Fruit fly (Drosophila melanogaster) whole organism, wandering third instar larva: Measurements from ENCODE around the gene Chd64.

Experiments
- CG32264 ChIP-seq: fragments of 200-800 bp; sonication (Bioruptor generic); optimal IDR thresholded peaks from 2 replicates; lab custom pipeline; 2016; ENCODE audit warnings: missing biosample characterization, missing genetic modification characterization
- Dif ChIP-seq: fragments of 200-275, 200-300 bp; sonication (Bioruptor generic); optimal IDR thresholded peaks from 2 replicates; lab custom pipeline; 2018; ENCODE audit warnings: missing biosample characterization, missing genetic modification characterization; ENCODE audit not compliant: partially characterized antibody
- GATAd ChIP-seq: sonication (Bioruptor generic); optimal IDR thresholded peaks from 2 replicates; lab custom pipeline; 2016; ENCODE audit warnings: missing biosample characterization, missing genetic modification characterization
- Hnf4 ChIP-seq: fragments of 200-800 bp; sonication (Bioruptor generic); optimal IDR thresholded peaks from 2 replicates; lab custom pipeline; 2016; ENCODE audit warnings: missing biosample characterization, mild to moderate bottlenecking, missing genetic modification characterization
- Hr83 ChIP-seq: fragments of 200-300 bp; sonication (Bioruptor generic); optimal IDR thresholded peaks from 2 replicates; lab custom pipeline; 2016; ENCODE audit warnings: missing biosample characterization, mild to moderate bottlenecking, missing genetic modification characterization, moderate library complexity; ENCODE audit not compliant: poor library complexity, severe bottlenecking
- Jra ChIP-seq: sonication (Bioruptor generic); optimal IDR thresholded peaks from 2 replicates; lab custom pipeline; 2016; ENCODE audit warnings: missing biosample characterization, missing genetic modification characterization
- Myc ChIP-seq: fragments of >200 bp; optimal IDR thresholded peaks from 2 replicates; lab custom pipeline; 2017
- Rel ChIP-seq, 2 experiments: fragments of 200-800 bp; sonication (Bioruptor generic) in 1 of 2; optimal IDR thresholded peaks; 2 replicates in 1 of 2; 3 replicates in 1 of 2; lab custom pipeline; 2016 to 2019; ENCODE audit warnings: mild to moderate bottlenecking in 2 of 2, missing biosample characterization in 2 of 2, missing genetic modification characterization in 2 of 2, moderate library complexity in 1 of 2
- Sp1 ChIP-seq: fragments of 200-800 bp; sonication (Bioruptor generic); optimal IDR thresholded peaks from 3 replicates; lab custom pipeline; 2019; ENCODE audit warnings: missing biosample characterization, mild to moderate bottlenecking, missing genetic modification characterization, moderate library complexity
- dsf ChIP-seq: sonication (Bioruptor generic); optimal IDR thresholded peaks from 2 replicates; lab custom pipeline; 2016; ENCODE audit warnings: missing biosample characterization, missing genetic modification characterization, borderline replicate concordance
- foxo ChIP-seq, 2 experiments: fragments of 200-800 bp; sonication (Bioruptor generic); optimal IDR thresholded peaks; 2 replicates in 1 of 2; 3 replicates in 1 of 2; lab custom pipeline; 2016 to 2017; ENCODE audit warnings: missing biosample characterization in 2 of 2, missing genetic modification characterization in 2 of 2
- h ChIP-seq: fragments of 200-800 bp; sonication (Bioruptor generic); optimal IDR thresholded peaks from 3 replicates; lab custom pipeline; 2016; ENCODE audit warnings: missing biosample characterization, mild to moderate bottlenecking, missing genetic modification characterization
- psq ChIP-seq: fragments of 200-800 bp; sonication (Bioruptor generic); optimal IDR thresholded peaks from 3 replicates; lab custom pipeline; 2017; ENCODE audit warnings: missing biosample characterization, mild to moderate bottlenecking, missing genetic modification characterization, moderate library complexity
- sv ChIP-seq: fragments of 200-800 bp; sonication (Bioruptor generic); optimal IDR thresholded peaks from 3 replicates; lab custom pipeline; 2016; ENCODE audit warnings: missing biosample characterization, missing genetic modification characterization
- tai ChIP-seq: sonication (Bioruptor generic); optimal IDR thresholded peaks from 2 replicates; lab custom pipeline; 2016; ENCODE audit warnings: missing biosample characterization, missing genetic modification characterization
- usp ChIP-seq: fragments of >200 bp; optimal IDR thresholded peaks from 2 replicates; lab custom pipeline; 2017; ENCODE audit warnings: missing biosample characterization, missing genetic modification characterization
- woc ChIP-seq: sonication (Bioruptor generic); optimal IDR thresholded peaks from 2 replicates; lab custom pipeline; 2016; ENCODE audit warnings: missing biosample characterization, mild to moderate bottlenecking, missing genetic modification characterization

Gene Chd64

DNA sequence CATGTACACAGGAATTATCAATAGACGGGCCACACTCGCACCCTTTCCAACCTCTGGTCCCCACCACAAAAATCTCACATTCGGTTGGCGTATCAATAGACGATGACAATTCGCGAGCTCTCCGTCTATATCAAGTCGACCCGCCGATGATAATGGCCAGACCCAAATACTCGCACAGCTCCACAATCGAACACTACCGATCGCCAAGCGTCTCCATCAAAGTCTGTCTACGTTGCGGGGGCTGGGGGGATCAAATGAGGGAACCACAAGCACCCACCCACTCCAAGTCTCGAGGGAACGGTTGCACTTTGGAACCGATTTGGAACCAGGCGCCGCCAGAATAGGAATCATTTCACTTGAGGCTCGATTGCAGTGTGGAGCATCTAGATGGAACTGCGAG lies 53.8 kb downstream of the Chd64 start:
- TF ChIP-seq GATAd = no peak
- TF ChIP-seq Myc = no peak
- TF ChIP-seq Sp1 = no peak
- peak; percentile 20 for TF ChIP-seq h
- TF ChIP-seq woc (GFP tag; lab: Kevin White, UChicago) = no peak
- no peak for TF ChIP-seq dsf (GFP tag; lab: Kevin White, UChicago)
- TF ChIP-seq Rel (GFP tag; optimal IDR thresholded peaks at IDR 0.05; lab: Kevin White, UChicago) = no peak
- TF ChIP-seq Rel (tag; optimal IDR thresholded peaks at IDR 0.05; lab: Kevin White, UChicago) = peak; percentile 81
- no peak for TF ChIP-seq Jra
- TF ChIP-seq psq (GFP tag; lab: Kevin White, UChicago) = no peak
- no peak for TF ChIP-seq sv (GFP tag; lab: Kevin White, UChicago)
- TF ChIP-seq foxo (GFP tag; optimal IDR thresholded peaks at IDR 0.05; lab: Kevin White, UChicago) = no peak
- TF ChIP-seq Dif = no peak
- no peak for TF ChIP-seq usp
- no peak for TF ChIP-seq Hr83 (GFP tag; lab: Kevin White, UChicago)
- TF ChIP-seq CG32264 = no peak
- no peak for TF ChIP-seq tai (GFP tag; lab: Kevin White, UChicago)
- peak; percentile 83 for TF ChIP-seq Hnf4 (GFP tag; lab: Kevin White, UChicago)
- TF ChIP-seq, all 38 proteins: peak for 3
